Worm (Caenorhabditis elegans): ENCODE data around the gene T21C9.13.

DNA sequence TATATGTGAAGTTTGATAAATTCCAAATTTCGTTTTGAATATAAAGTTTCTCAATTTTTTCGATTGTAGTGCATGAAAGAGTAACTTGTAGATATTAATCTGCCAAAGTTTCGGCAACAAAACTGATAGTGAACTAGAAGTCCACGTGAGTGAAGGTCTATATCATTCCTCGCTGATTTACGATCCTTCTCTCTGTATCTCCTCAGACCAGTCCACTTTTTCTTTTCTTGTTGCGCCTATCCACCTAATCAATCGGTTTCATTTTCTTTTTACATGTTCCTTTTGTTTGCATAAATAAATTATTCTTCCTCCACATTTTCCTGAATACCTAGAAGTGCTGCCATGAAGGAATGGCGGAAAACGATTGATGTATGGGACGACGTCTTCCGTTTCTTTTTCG, 32.9 kb upstream of the T21C9.13 start:
- no peak for TF ChIP-seq sea-2 (GFP tag; optimal IDR thresholded peaks at IDR 0.05)
- no peak for TF ChIP-seq nhr-77 (tag; optimal IDR thresholded peaks at IDR 0.05)
- no peak for TF ChIP-seq jun-1 (tag; optimal IDR thresholded peaks at IDR 0.05)
- TF ChIP-seq unc-62 (GFP tag; optimal IDR thresholded peaks at IDR 0.05) = no peak
- TF ChIP-seq lsy-12 (tag; optimal IDR thresholded peaks at IDR 0.05) = no peak
- no peak for TF ChIP-seq hmg-11 (tag; optimal IDR thresholded peaks at IDR 0.05)
- TF ChIP-seq ztf-11 (tag; optimal IDR thresholded peaks at IDR 0.05) = no peak
- no peak for TF ChIP-seq ama-1 (optimal IDR thresholded peaks at IDR 0.05)
- TF ChIP-seq nfya-1 (tag; optimal IDR thresholded peaks at IDR 0.05; ENCODE audit: insufficient read depth) = no peak
- TF ChIP-seq nhr-12 (tag; optimal IDR thresholded peaks at IDR 0.05) = no peak
- no peak for TF ChIP-seq fos-1 (tag; optimal IDR thresholded peaks at IDR 0.05)
